Worm (Caenorhabditis elegans) whole organism, L3 larva: ENCODE measurements around the gene F13H8.1.

Experiments
- R02D3.7 ChIP-seq: fragments of 150-350 bp; optimal IDR thresholded peaks from 2 replicates; lab custom pipeline; 2014; ENCODE audit warnings: missing biosample characterization, missing genetic modification characterization
- ZK546.5 ChIP-seq: sonication (generic microtip); optimal IDR thresholded peaks from 2 replicates; lab custom pipeline; 2017; ENCODE audit warnings: missing biosample characterization, missing genetic modification characterization
- aly-2 ChIP-seq: fragments of 150-350 bp; optimal IDR thresholded peaks from 2 replicates; lab custom pipeline; 2014; ENCODE audit warnings: missing biosample characterization, missing genetic modification characterization
- ama-1 ChIP-seq: fragments of 150-350 bp; optimal IDR thresholded peaks from 2 replicates; lab custom pipeline; 2018
- ceh-9 ChIP-seq: sonication (generic microtip); optimal IDR thresholded peaks from 2 replicates; lab custom pipeline; 2018; ENCODE audit warnings: missing biosample characterization, missing genetic modification characterization
- daf-12 ChIP-seq: fragments of 150-350 bp; optimal IDR thresholded peaks from 2 replicates; lab custom pipeline; 2014; ENCODE audit warnings: missing biosample characterization, missing genetic modification reagents, missing genetic modification characterization
- egl-27 ChIP-seq: sonication (generic microtip); optimal IDR thresholded peaks from 4 replicates; lab custom pipeline; 2017; ENCODE audit warnings: missing biosample characterization, missing genetic modification reagents, missing genetic modification characterization
- egl-5 ChIP-seq: fragments of 150-350 bp; optimal IDR thresholded peaks from 2 replicates; lab custom pipeline; 2017; ENCODE audit warnings: missing biosample characterization, missing genetic modification reagents, missing genetic modification characterization, inconsistent platforms
- elt-1 ChIP-seq: fragments of 150-350 bp; optimal IDR thresholded peaks from 2 replicates; lab custom pipeline; 2014; ENCODE audit warnings: missing biosample characterization, missing genetic modification characterization
- elt-2 ChIP-seq: sonication (generic microtip); optimal IDR thresholded peaks from 2 replicates; lab custom pipeline; 2016; ENCODE audit warnings: missing genetic modification reagents, mild to moderate bottlenecking, missing genetic modification characterization, missing compliant biosample characterization
- elt-3 ChIP-seq, 3 experiments: fragments of 150-350 bp in 1 of 3; sonication (generic microtip) in 2 of 3; optimal IDR thresholded peaks; 2 replicates in 2 of 3; 4 replicates in 1 of 3; lab custom pipeline; 2014 to 2017; ENCODE audit warnings: missing biosample characterization in 3 of 3, missing genetic modification characterization in 3 of 3
- fkh-10 ChIP-seq: sonication (generic microtip); optimal IDR thresholded peaks from 2 replicates; lab custom pipeline; 2017; ENCODE audit warnings: missing biosample characterization, missing genetic modification reagents, missing genetic modification characterization
- fkh-2 ChIP-seq: fragments of 150-350 bp; optimal IDR thresholded peaks from 2 replicates; lab custom pipeline; 2014; ENCODE audit warnings: missing biosample characterization, missing genetic modification reagents, missing genetic modification characterization
- fos-1 ChIP-seq: fragments of 150-350 bp; optimal IDR thresholded peaks from 2 replicates; lab custom pipeline; 2014; ENCODE audit warnings: missing biosample characterization, missing genetic modification characterization
- hmg-11 ChIP-seq: sonication (generic microtip); optimal IDR thresholded peaks from 2 replicates; lab custom pipeline; 2016; ENCODE audit warnings: missing genetic modification characterization, missing compliant biosample characterization
- jun-1 ChIP-seq: fragments of 150-350 bp; optimal IDR thresholded peaks from 2 replicates; lab custom pipeline; 2014; ENCODE audit warnings: missing biosample characterization, missing genetic modification reagents, missing genetic modification characterization
- lin-15B ChIP-seq: fragments of 150-350 bp; optimal IDR thresholded peaks from 2 replicates; lab custom pipeline; 2014; ENCODE audit warnings: missing biosample characterization, missing genetic modification characterization
- lin-39 ChIP-seq: fragments of 150-350 bp; optimal IDR thresholded peaks from 2 replicates; lab custom pipeline; 2018; ENCODE audit warnings: missing biosample characterization, missing genetic modification reagents, missing genetic modification characterization
- lsy-12 ChIP-seq: sonication (generic microtip); optimal IDR thresholded peaks from 2 replicates; lab custom pipeline; 2016; ENCODE audit warnings: mild to moderate bottlenecking, missing genetic modification characterization, missing compliant biosample characterization
- mdl-1 ChIP-seq: fragments of 150-350 bp; optimal IDR thresholded peaks from 2 replicates; lab custom pipeline; 2014; ENCODE audit warnings: missing biosample characterization, missing genetic modification characterization
- mml-1 ChIP-seq: fragments of 150-350 bp; sonication (generic microtip); optimal IDR thresholded peaks from 3 replicates; lab custom pipeline; 2014; ENCODE audit warnings: missing biosample characterization, missing genetic modification characterization
- nfya-1 ChIP-seq: sonication (generic microtip); optimal IDR thresholded peaks from 2 replicates; lab custom pipeline; 2017; ENCODE audit warnings: missing genetic modification characterization, mild to moderate bottlenecking, missing compliant biosample characterization, antibody characterized with exemption, moderate library complexity; ENCODE audit not compliant: insufficient read depth
- nhr-28 ChIP-seq: fragments of 150-350 bp; optimal IDR thresholded peaks from 2 replicates; lab custom pipeline; 2014; ENCODE audit warnings: missing biosample characterization, missing genetic modification characterization
- nhr-76 ChIP-seq: fragments of 150-350 bp; sonication (generic microtip); optimal IDR thresholded peaks from 5 replicates; lab custom pipeline; 2014; ENCODE audit warnings: missing biosample characterization, missing genetic modification characterization
- nhr-77 ChIP-seq: fragments of 150-350 bp; optimal IDR thresholded peaks from 2 replicates; lab custom pipeline; 2014; ENCODE audit warnings: missing biosample characterization, missing genetic modification characterization
- pha-4 ChIP-seq: fragments of 150-350 bp; optimal IDR thresholded peaks from 2 replicates; lab custom pipeline; 2014; ENCODE audit warnings: missing biosample characterization, missing genetic modification reagents, missing genetic modification characterization
- pqm-1 ChIP-seq: fragments of 150-350 bp; optimal IDR thresholded peaks from 2 replicates; lab custom pipeline; 2017; ENCODE audit warnings: missing biosample characterization, missing genetic modification characterization, inconsistent platforms
- skn-1 ChIP-seq: fragments of 150-350 bp; optimal IDR thresholded peaks from 2 replicates; lab custom pipeline; 2014; ENCODE audit warnings: missing biosample characterization, missing genetic modification characterization
- snpc-4 ChIP-seq: fragments of 150-350 bp; optimal IDR thresholded peaks from 2 replicates; lab custom pipeline; 2014; ENCODE audit warnings: missing biosample characterization, missing genetic modification characterization
- tbx-2 ChIP-seq: sonication (generic microtip); optimal IDR thresholded peaks from 2 replicates; lab custom pipeline; 2016; ENCODE audit warnings: mild to moderate bottlenecking, missing genetic modification characterization, missing compliant biosample characterization
- unc-39 ChIP-seq: sonication (generic microtip); optimal IDR thresholded peaks from 4 replicates; lab custom pipeline; 2017; ENCODE audit warnings: missing biosample characterization, missing genetic modification characterization
- zag-1 ChIP-seq: fragments of 150-350 bp; optimal IDR thresholded peaks from 2 replicates; lab custom pipeline; 2014; ENCODE audit warnings: missing biosample characterization, missing genetic modification characterization
- ztf-11 ChIP-seq: fragments of 150-350 bp; optimal IDR thresholded peaks from 2 replicates; lab custom pipeline; 2014; ENCODE audit warnings: missing biosample characterization, missing genetic modification characterization
- ztf-4 ChIP-seq: fragments of 150-350 bp; optimal IDR thresholded peaks from 2 replicates; lab custom pipeline; 2014; ENCODE audit warnings: missing biosample characterization, missing genetic modification characterization

F13H8.1 gene

ce11 chrII:6288104-6288503 lies 4.9 kb downstream of the F13H8.1 start:
- TF ChIP-seq mml-1 (no peak), ztf-11 (no peak), jun-1 (tag; lab: Kevin White, UChicago) (no peak), ama-1 (lab: Kevin White, UChicago) (no peak), lin-39 (tag; lab: Kevin White, UChicago) (no peak), ceh-9 (tag; lab: Kevin White, UChicago) (no peak), hmg-11 (no peak), R02D3.7 (tag; lab: Kevin White, UChicago) (no peak), fos-1 (tag; lab: Kevin White, UChicago) (no peak), elt-3 (tag; optimal IDR thresholded peaks at IDR 0.05; lab: Kevin White, UChicago) (no peak)

ce11 chrII:6290047-6290582 lies 6.9 kb downstream of the F13H8.1 start, which contains the start of gene upb-1:
TSS of gene upb-1 (minus strand) at chrII:6290097.
- TF ChIP-seq nhr-77 (no peak), elt-2 (tag; lab: Kevin White, UChicago) (peak; percentile 78), nhr-76 (tag; lab: Kevin White, UChicago) (no peak), lsy-12 (tag; lab: Kevin White, UChicago) (no peak), ceh-9 (tag; lab: Kevin White, UChicago) (no peak)

ce11 chrII:6292527-6292926 lies 9.3 kb downstream of the F13H8.1 start, which contains the start of gene nyn-3:
TSS of gene nyn-3 (minus strand) at chrII:6292627.
- no peak for TF ChIP-seq ztf-4 (tag; lab: Kevin White, UChicago)
- TF ChIP-seq ZK546.5: no peak
- no peak for TF ChIP-seq lin-15B (tag; lab: Kevin White, UChicago)
- no peak for TF ChIP-seq mml-1
- TF ChIP-seq pha-4 (tag; lab: Kevin White, UChicago): no peak
- TF ChIP-seq mdl-1 (tag; lab: Kevin White, UChicago): no peak
- TF ChIP-seq snpc-4 (tag; lab: Kevin White, UChicago): no peak
- no peak for TF ChIP-seq lsy-12 (tag; lab: Kevin White, UChicago)
- TF ChIP-seq tbx-2 (tag; lab: Kevin White, UChicago): no peak
- no peak for TF ChIP-seq fkh-10 (GFP tag; lab: Kevin White, UChicago)
- no peak for TF ChIP-seq unc-39 (tag; lab: Kevin White, UChicago)
- no peak for TF ChIP-seq nhr-28 (tag; lab: Kevin White, UChicago)
- TF ChIP-seq nhr-77: no peak
- no peak for TF ChIP-seq nhr-76 (tag; lab: Kevin White, UChicago)
- no peak for TF ChIP-seq daf-12 (tag; lab: Kevin White, UChicago)
- no peak for TF ChIP-seq zag-1
- TF ChIP-seq fkh-2 (tag; lab: Kevin White, UChicago): no peak
- TF ChIP-seq skn-1 (tag; lab: Kevin White, UChicago): no peak

- TF ChIP-seq tbx-2 (tag; lab: Kevin White, UChicago) (no peak), egl-27 (tag; lab: Kevin White, UChicago) (no peak), egl-5 (no peak), pqm-1 (tag; lab: Kevin White, UChicago) (no peak), ztf-4 (tag; lab: Kevin White, UChicago) (no peak), snpc-4 (tag; lab: Kevin White, UChicago) (no peak), nhr-77 (no peak), nfya-1 (no peak), aly-2 (no peak), nhr-76 (tag; lab: Kevin White, UChicago) (no peak), nhr-28 (tag; lab: Kevin White, UChicago) (no peak)
- TF ChIP-seq, all 47 proteins: peak for 0
Observed at ce11 chrII:6294261-6294660, 11.1 kb downstream of the F13H8.1 start, which contains the start of gene mps-1. TSS of gene mps-1 (minus strand) at chrII:6294361.

ce11 chrII:6303209-6303740 lies 20.1 kb downstream of the F13H8.1 start, which contains the start of gene C29F5.1:
TSS of gene C29F5.1 (plus strand) at chrII:6303525.
- TF ChIP-seq ceh-9 (tag; lab: Kevin White, UChicago) (no peak), nfya-1 (peak; percentile 1), egl-5 (peak; percentile 40), fos-1 (tag; lab: Kevin White, UChicago) (no peak), elt-1 (tag; lab: Kevin White, UChicago) (no peak)
